Fruit fly (Drosophila melanogaster) whole organism, embryonic: ENCODE data around the gene CG33934.

ENCODE experiments used
- Adf1 ChIP-seq: fragments of 200-800 bp; sonication (Bioruptor generic); IDR thresholded peaks from 2 replicates; pipeline ENCODE4 v1.3.6; 2022; ENCODE audit warnings: missing biosample characterization, missing genetic modification characterization
- Atf6 ChIP-seq: fragments of 200-800 bp; sonication (Bioruptor generic); IDR thresholded peaks from 2 replicates; pipeline ENCODE4 v1.3.6; 2022; ENCODE audit warnings: missing biosample characterization, missing genetic modification characterization
- BEAF-32 ChIP-seq: fragments of 200-800 bp; sonication (Bioruptor generic); optimal IDR thresholded peaks from 3 replicates; lab custom pipeline; 2017; ENCODE audit warnings: missing biosample characterization, missing genetic modification characterization, mild to moderate bottlenecking, moderate library complexity, missing genetic modification reagents
- CG10209 ChIP-seq: fragments of 200-800 bp; sonication (Bioruptor generic); optimal IDR thresholded peaks from 3 replicates; lab custom pipeline; 2017; ENCODE audit warnings: missing biosample characterization, mild to moderate bottlenecking, missing genetic modification characterization, missing genetic modification reagents
- CG1024 ChIP-seq: fragments of 200-800 bp; sonication (Bioruptor generic); IDR thresholded peaks from 2 replicates; pipeline ENCODE4 v1.3.6; 2022; ENCODE audit warnings: missing biosample characterization, missing genetic modification characterization
- CG14050 ChIP-seq: fragments of 200-800 bp; sonication (Bioruptor generic); IDR thresholded peaks from 3 replicates; pipeline ENCODE4 v1.3.6; 2022; ENCODE audit warnings: missing biosample characterization, missing genetic modification characterization
- CG14965 ChIP-seq: fragments of 200-800 bp; sonication (Bioruptor generic); optimal IDR thresholded peaks from 2 replicates; lab custom pipeline; 2016; ENCODE audit warnings: missing biosample characterization, missing genetic modification characterization, borderline replicate concordance
- CG15696 ChIP-seq: fragments of 200-800 bp; sonication (Bioruptor generic); optimal IDR thresholded peaks from 2 replicates; lab custom pipeline; 2019; ENCODE audit warnings: missing biosample characterization, mild to moderate bottlenecking, missing genetic modification characterization, moderate library complexity
- CG17612 ChIP-seq: fragments of 200-800 bp; sonication (Bioruptor generic); IDR thresholded peaks from 2 replicates; pipeline ENCODE4 v1.3.6; 2022; ENCODE audit warnings: missing biosample characterization, missing genetic modification characterization
- CG18619 ChIP-seq: fragments of 200-800 bp; sonication (Bioruptor generic); optimal IDR thresholded peaks from 3 replicates; lab custom pipeline; 2017; ENCODE audit warnings: missing biosample characterization, mild to moderate bottlenecking, missing genetic modification characterization
- CG3281 ChIP-seq: fragments of 200-800 bp; sonication (Bioruptor generic); optimal IDR thresholded peaks from 3 replicates; lab custom pipeline; 2017; ENCODE audit warnings: missing biosample characterization, mild to moderate bottlenecking, missing genetic modification characterization
- CG6683 ChIP-seq: fragments of 200-800 bp; sonication (Bioruptor generic); optimal IDR thresholded peaks from 2 replicates; lab custom pipeline; 2017; ENCODE audit warnings: missing biosample characterization, mild to moderate bottlenecking, missing genetic modification characterization, missing genetic modification reagents
- CG7987 ChIP-seq: fragments of 200-800 bp; sonication (Bioruptor generic); optimal IDR thresholded peaks from 2 replicates; lab custom pipeline; 2018; ENCODE audit warnings: missing biosample characterization, mild to moderate bottlenecking, missing genetic modification characterization, moderate library complexity
- CG8089 ChIP-seq: fragments of 200-800 bp; sonication (Bioruptor generic); optimal IDR thresholded peaks from 3 replicates; lab custom pipeline; 2016; ENCODE audit warnings: missing biosample characterization, missing genetic modification characterization
- CG8359 ChIP-seq: fragments of 200-800 bp; sonication (Bioruptor generic); optimal IDR thresholded peaks from 2 replicates; lab custom pipeline; 2017; ENCODE audit warnings: missing biosample characterization, mild to moderate bottlenecking, missing genetic modification characterization, borderline replicate concordance
- CTCF ChIP-seq: fragments of 200-800 bp; sonication (Bioruptor generic); optimal IDR thresholded peaks from 2 replicates; lab custom pipeline; 2017; ENCODE audit warnings: missing biosample characterization, mild to moderate bottlenecking, missing genetic modification characterization, moderate library complexity
- Dip2 ChIP-seq: fragments of 200-800 bp; sonication (Bioruptor generic); IDR thresholded peaks from 2 replicates; pipeline ENCODE4 v1.3.6; 2022; ENCODE audit warnings: missing biosample characterization, missing genetic modification characterization
- Hand ChIP-seq: fragments of 200-800 bp; sonication (Bioruptor generic); optimal IDR thresholded peaks from 2 replicates; lab custom pipeline; 2017; ENCODE audit warnings: mild to moderate bottlenecking, missing biosample characterization, missing genetic modification reagents, missing genetic modification characterization
- Hr3 ChIP-seq: fragments of 200-800 bp; sonication (Bioruptor generic); optimal IDR thresholded peaks from 3 replicates; lab custom pipeline; 2016; ENCODE audit warnings: missing biosample characterization, missing genetic modification characterization
- Hsf ChIP-seq: fragments of 200-800 bp; sonication (Bioruptor generic); optimal IDR thresholded peaks from 3 replicates; lab custom pipeline; 2016; ENCODE audit warnings: missing biosample characterization, missing genetic modification characterization
- MBD-R2 ChIP-seq: fragments of 200-800 bp; sonication (Bioruptor generic); IDR thresholded peaks from 2 replicates; pipeline ENCODE4 v1.3.6; 2022; ENCODE audit warnings: missing biosample characterization, missing genetic modification characterization
- Optix ChIP-seq: fragments of 200-800 bp; sonication (Bioruptor generic); IDR thresholded peaks from 3 replicates; pipeline ENCODE4 v1.3.6; 2022; ENCODE audit warnings: missing biosample characterization, missing genetic modification characterization
- Rx ChIP-seq: fragments of 200-800 bp; sonication (Bioruptor generic); IDR thresholded peaks from 2 replicates; pipeline ENCODE4 v1.3.6; 2022; ENCODE audit warnings: missing biosample characterization, missing genetic modification characterization
- Sox100B ChIP-seq: fragments of 200-800 bp; sonication (Bioruptor generic); optimal IDR thresholded peaks from 3 replicates; lab custom pipeline; 2018; ENCODE audit warnings: missing biosample characterization, mild to moderate bottlenecking, missing genetic modification characterization
- ash1 ChIP-seq: fragments of 200-800 bp; sonication (Bioruptor generic); optimal IDR thresholded peaks from 2 replicates; lab custom pipeline; 2018; ENCODE audit warnings: missing biosample characterization, mild to moderate bottlenecking, missing genetic modification characterization
- bbx ChIP-seq: fragments of 200-800 bp; sonication (Bioruptor generic); IDR thresholded peaks from 2 replicates; pipeline ENCODE4 v1.3.6; 2022; ENCODE audit warnings: missing biosample characterization, missing genetic modification characterization; ENCODE audit not compliant: partially characterized antibody
- cad ChIP-seq: fragments of >200 bp; optimal IDR thresholded peaks from 2 replicates; lab custom pipeline; 2017; ENCODE audit warnings: missing biosample characterization, missing genetic modification characterization
- caup ChIP-seq: fragments of 200-800 bp; sonication (Bioruptor generic); optimal IDR thresholded peaks from 3 replicates; lab custom pipeline; 2017; ENCODE audit warnings: missing biosample characterization, mild to moderate bottlenecking, missing genetic modification characterization, moderate library complexity; ENCODE audit not compliant: severe bottlenecking
- crol ChIP-seq: fragments of 200-800 bp; sonication (Bioruptor generic); IDR thresholded peaks from 2 replicates; pipeline ENCODE4 v1.3.6; 2022; ENCODE audit warnings: missing biosample characterization, missing genetic modification characterization
- dati ChIP-seq: fragments of 200-800 bp; sonication (Bioruptor generic); IDR thresholded peaks from 2 replicates; pipeline ENCODE4 v1.3.6; 2022; ENCODE audit warnings: missing biosample characterization, missing genetic modification characterization
- dysf ChIP-seq: fragments of 200-800 bp; sonication (Bioruptor generic); IDR thresholded peaks from 3 replicates; pipeline ENCODE4 v1.3.6; 2022; ENCODE audit warnings: missing biosample characterization, missing genetic modification characterization
- fd102C ChIP-seq: fragments of 200-800 bp; sonication (Bioruptor generic); optimal IDR thresholded peaks from 2 replicates; lab custom pipeline; 2018; ENCODE audit warnings: missing biosample characterization, mild to moderate bottlenecking, missing genetic modification characterization, moderate library complexity
- fd3F ChIP-seq: fragments of 200-800 bp; sonication (Bioruptor generic); optimal IDR thresholded peaks from 2 replicates; lab custom pipeline; 2018; ENCODE audit warnings: missing biosample characterization, mild to moderate bottlenecking, missing genetic modification characterization, moderate library complexity
- insv ChIP-seq, 2 experiments: fragments of 200-800 bp; sonication (Bioruptor generic); optimal IDR thresholded peaks; 3 replicates each; lab custom pipeline; 2016 to 2018; ENCODE audit warnings: missing biosample characterization in 2 of 2, missing genetic modification characterization in 2 of 2
- lbe ChIP-seq: fragments of 200-800 bp; sonication (Bioruptor generic); optimal IDR thresholded peaks from 2 replicates; lab custom pipeline; 2016; ENCODE audit warnings: missing biosample characterization, mild to moderate bottlenecking, missing genetic modification characterization
- lola ChIP-seq, 3 experiments: fragments of >200 bp in 2 of 3; fragments of 200-800 bp in 1 of 3; sonication (Bioruptor generic) in 1 of 3; optimal IDR thresholded peaks; 2 replicates each; lab custom pipeline; 2017 to 2019; ENCODE audit warnings: missing biosample characterization in 3 of 3, missing genetic modification characterization in 3 of 3, mild to moderate bottlenecking in 1 of 3, moderate library complexity in 1 of 3
- luna ChIP-seq: fragments of 200-800 bp; sonication (Bioruptor generic); optimal IDR thresholded peaks from 2 replicates; lab custom pipeline; 2016; ENCODE audit warnings: missing biosample characterization, missing genetic modification characterization
- otp ChIP-seq: fragments of 200-800 bp; sonication (Bioruptor generic); IDR thresholded peaks from 3 replicates; pipeline ENCODE4, ENCODE4 v1.3.6; 2022; ENCODE audit warnings: missing biosample characterization, missing genetic modification characterization
- pho ChIP-seq: fragments of 200-800 bp; sonication (Bioruptor generic); optimal IDR thresholded peaks from 2 replicates; lab custom pipeline; 2016; ENCODE audit warnings: missing biosample characterization, missing genetic modification characterization
- pnt ChIP-seq: fragments of 200-800 bp; sonication (Bioruptor generic); optimal IDR thresholded peaks from 3 replicates; lab custom pipeline; 2016; ENCODE audit warnings: missing biosample characterization, missing genetic modification characterization
- sc ChIP-seq, 3 experiments: fragments of >200 bp in 2 of 3; fragments of 200-800 bp in 1 of 3; sonication (Bioruptor generic) in 1 of 3; optimal IDR thresholded peaks; 2 replicates in 2 of 3; 3 replicates in 1 of 3; lab custom pipeline; 2017; ENCODE audit warnings: mild to moderate bottlenecking in 1 of 3, missing biosample characterization in 1 of 3, missing genetic modification characterization in 1 of 3, missing genetic modification reagents in 1 of 3
- slbo ChIP-seq: fragments of 200-800 bp; sonication (Bioruptor generic); IDR thresholded peaks from 2 replicates; pipeline ENCODE4 v1.3.6; 2022; ENCODE audit warnings: missing biosample characterization, missing genetic modification characterization
- sna ChIP-seq: fragments of 200-800 bp; sonication (Bioruptor generic); IDR thresholded peaks from 2 replicates; pipeline ENCODE4 v1.3.6; 2022; ENCODE audit warnings: missing biosample characterization, missing genetic modification characterization; ENCODE audit not compliant: partially characterized antibody
- sqz ChIP-seq: fragments of 200-800 bp; sonication (Bioruptor generic); optimal IDR thresholded peaks from 3 replicates; lab custom pipeline; 2018; ENCODE audit warnings: missing biosample characterization, mild to moderate bottlenecking, missing genetic modification characterization
- tup ChIP-seq: fragments of 200-800 bp; sonication (Bioruptor generic); optimal IDR thresholded peaks from 2 replicates; lab custom pipeline; 2016; ENCODE audit warnings: missing biosample characterization, mild to moderate bottlenecking, missing genetic modification characterization, moderate library complexity
- unc-4 ChIP-seq: fragments of 200-800 bp; sonication (Bioruptor generic); IDR thresholded peaks from 2 replicates; pipeline ENCODE4 v1.3.6; 2022; ENCODE audit warnings: missing biosample characterization, missing genetic modification characterization; ENCODE audit not compliant: partially characterized antibody
- unpg ChIP-seq: fragments of 200-800 bp; sonication (Bioruptor generic); optimal IDR thresholded peaks from 3 replicates; lab custom pipeline; 2018; ENCODE audit warnings: missing biosample characterization, mild to moderate bottlenecking, missing genetic modification characterization, moderate library complexity
- vnd ChIP-seq: fragments of 200-800 bp; sonication (Bioruptor generic); IDR thresholded peaks from 3 replicates; pipeline ENCODE4 v1.3.6; 2022; ENCODE audit warnings: missing biosample characterization, missing genetic modification characterization; ENCODE audit not compliant: partially characterized antibody
- z ChIP-seq: fragments of 200-800 bp; sonication (Bioruptor generic); IDR thresholded peaks from 3 replicates; pipeline ENCODE4 v1.3.6; 2022; ENCODE audit warnings: missing biosample characterization, missing genetic modification characterization
- zf30C ChIP-seq: fragments of 200-800 bp; sonication (Bioruptor generic); optimal IDR thresholded peaks from 3 replicates; lab custom pipeline; 2018; ENCODE audit warnings: missing biosample characterization, mild to moderate bottlenecking, missing genetic modification characterization

CG33934 gene

dm6 chr3R:19999474-19999873 is 43.1 kb upstream of the CG33934 start (continued):
- TF ChIP-seq CG18619 (peak; percentile 61), luna (GFP tag; lab: Kevin White, UChicago) (no peak), vnd (no peak), z (GFP tag; lab: Robert Waterston, UW) (no peak), fd102C (GFP tag; lab: Kevin White, UChicago) (peak; percentile 57), CG15696 (tag; lab: Kevin White, UChicago) (peak; percentile 89), insv (GFP tag; optimal IDR thresholded peaks at IDR 0.05; lab: Kevin White, UChicago) (no peak), sna (GFP tag; lab: Robert Waterston, UW) (no peak), slbo (peak; percentile 90), Adf1 (GFP tag; lab: Robert Waterston, UW) (peak; percentile 11; the same call in 1 of the 2 replicates), CG8359 (GFP tag; lab: Kevin White, UChicago) (peak; percentile 14), dati (GFP tag; lab: Robert Waterston, UW) (no peak), unc-4 (GFP tag; lab: Robert Waterston, UW) (no peak), Rx (GFP tag; lab: Robert Waterston, UW) (no peak), sqz (peak; percentile 80), CTCF (no peak), zf30C (GFP tag; lab: Kevin White, UChicago) (no peak), sc (optimal IDR thresholded peaks at IDR 0.05; lab: Kevin White, UChicago) (no peak), sc (GFP tag; optimal IDR thresholded peaks at IDR 0.05; lab: Kevin White, UChicago) (peak; percentile 38), CG14050 (GFP tag; lab: Robert Waterston, UW) (peak; percentile 62; the same call in 2 of the 3 replicates), unpg (GFP tag; lab: Kevin White, UChicago) (peak; percentile 90), lola (GFP tag; optimal IDR thresholded peaks at IDR 0.05; lab: Kevin White, UChicago) (peak in 1 of 3 experiments; percentile 84), CG8089 (GFP tag; lab: Kevin White, UChicago) (no peak), Atf6 (GFP tag; lab: Robert Waterston, UW) (peak; percentile 81), CG6683 (GFP tag; lab: Kevin White, UChicago) (peak; percentile 66), fd3F (GFP tag; lab: Kevin White, UChicago) (peak; percentile 79), Hand (GFP tag; lab: Kevin White, UChicago) (peak; percentile 67), Optix (no peak; the same call in 2 of the 3 replicates), tup (no peak), cad (no peak), pho (GFP tag; lab: Kevin White, UChicago) (no peak), MBD-R2 (GFP tag; lab: Robert Waterston, UW) (peak; percentile 35; the same call in 1 of the 2 replicates), CG10209 (GFP tag; lab: Kevin White, UChicago) (peak; percentile 73), Hr3 (GFP tag; lab: Kevin White, UChicago) (peak; percentile 76), Dip2 (GFP tag; lab: Robert Waterston, UW) (no peak), caup (GFP tag; lab: Kevin White, UChicago) (peak; percentile 70), bbx (no peak), dysf (GFP tag; lab: Robert Waterston, UW) (peak; percentile 79), BEAF-32 (no peak), CG1024 (peak; percentile 55; the same call in 1 of the 2 replicates), otp (GFP tag; lab: Robert Waterston, UW) (peak; percentile 85), CG3281 (GFP tag; lab: Kevin White, UChicago) (peak; percentile 72), crol (GFP tag; lab: Robert Waterston, UW) (peak; percentile 49; the same call in 1 of the 2 replicates), CG7987 (GFP tag; lab: Kevin White, UChicago) (peak; percentile 24), Sox100B (GFP tag; lab: Kevin White, UChicago) (peak; percentile 77), pnt (GFP tag; lab: Kevin White, UChicago) (no peak), CG14965 (no peak), CG17612 (no peak), Hsf (peak; percentile 49), ash1 (GFP tag; lab: Kevin White, UChicago) (no peak), lbe (GFP tag; lab: Kevin White, UChicago) (peak; percentile 23)
